2 fruit fly cellular contexts compared by ENCODE assay signal in genomic region chr2L:7508867-7509266, dm6.
TF ChIP-seq lines count a peak whose summit lies in the region.

No protein-coding gene starts in this region.

- TF ChIP-seq CTCF in whole organism, embryonic (GFP tag; optimal IDR thresholded peaks at IDR 0.05; lab: Kevin White, UChicago), result no peak

TF ChIP-seq in whole organism, embryonic, 481 proteins besides CTCF, POLR2A, EP300 and RAD21:
- TF ChIP-seq zf30C (GFP tag; optimal IDR thresholded peaks at IDR 0.05; lab: Kevin White, UChicago) (peak; percentile 16), CG6654 (GFP tag; optimal IDR thresholded peaks at IDR 0.05; lab: Kevin White, UChicago) (peak; percentile 93), vvl (GFP tag; IDR thresholded peaks at IDR 0.05; lab: Robert Waterston, UW) (peak; percentile 33; the same call in 1 of the 2 replicates), MBD-R2 (GFP tag; IDR thresholded peaks at IDR 0.05; lab: Robert Waterston, UW) (no peak), cad (GFP tag; optimal IDR thresholded peaks at IDR 0.05; lab: Kevin White, UChicago) (peak; percentile 10), ken (GFP tag; IDR thresholded peaks at IDR 0.05; lab: Robert Waterston, UW) (0 out of 3 replicates have a peak, but pooled peaks have one; percentile 20), Fer2 (tag; optimal IDR thresholded peaks at IDR 0.05; lab: Kevin White, UChicago) (no peak)

TF ChIP-seq in whole organism, prepupa, 60 proteins besides CTCF, POLR2A, EP300 and RAD21:
- TF ChIP-seq CG6163 (GFP tag; IDR thresholded peaks at IDR 0.05; lab: Robert Waterston, UW) (0 out of 3 replicates have a peak, but pooled peaks have one; percentile 19), CG15336 (GFP tag; IDR thresholded peaks at IDR 0.05; lab: Robert Waterston, UW) (0 out of 2 replicates have a peak, but pooled peaks have one; percentile 10), fkh (GFP tag; optimal IDR thresholded peaks at IDR 0.05; lab: Kevin White, UChicago) (peak; percentile 29), CG8119 (GFP tag; IDR thresholded peaks at IDR 0.05; lab: Robert Waterston, UW) (no peak)
